Worm (Caenorhabditis elegans) whole organism, young adult: ENCODE results near the gene nhr-275.

ENCODE experiments used
- Y53F4B.3 ChIP-seq: fragments of 200-800 bp; sonication (Bioruptor generic); IDR thresholded peaks from 2 replicates; pipeline ENCODE4 v1.3.6; 2022; ENCODE audit warnings: missing genetic modification reagents, missing genetic modification characterization, missing compliant biosample characterization
- cebp-1 ChIP-seq, 2 experiments: fragments of 200-800 bp in 1 of 2; sonication (Bioruptor generic) in 1 of 2; sonication (generic microtip) in 1 of 2; IDR thresholded peaks in 1 of 2; optimal IDR thresholded peaks in 1 of 2; 2 replicates each; pipeline versions ENCODE4 v1.3.6 to Lab custom; 2017 to 2022; ENCODE audit warnings: missing compliant biosample characterization in 2 of 2, missing genetic modification characterization in 2 of 2, mild to moderate bottlenecking in 1 of 2, missing genetic modification reagents in 1 of 2, moderate library complexity in 1 of 2
- ekl-4 ChIP-seq: fragments of 200-800 bp; sonication (Bioruptor generic); IDR thresholded peaks from 2 replicates; pipeline ENCODE4 v1.3.6; 2022; ENCODE audit warnings: missing genetic modification reagents, missing genetic modification characterization, missing compliant biosample characterization
- hlh-12 ChIP-seq: sonication (generic microtip); optimal IDR thresholded peaks from 2 replicates; lab custom pipeline; 2016; ENCODE audit warnings: missing genetic modification characterization, missing compliant biosample characterization
- hlh-26 ChIP-seq: fragments of 200-800 bp; sonication (Bioruptor generic); conservative IDR thresholded peaks from 2 replicates; pipeline ENCODE4 v1.3.6; 2022; ENCODE audit warnings: missing genetic modification reagents, missing genetic modification characterization, missing compliant biosample characterization
- lin-35 ChIP-seq, 3 experiments: fragments of 150-350 bp in 2 of 3; sonication (generic microtip) in 1 of 3; optimal IDR thresholded peaks; 2 replicates each; lab custom pipeline; 2014 to 2018; ENCODE audit warnings: missing biosample characterization in 3 of 3, missing genetic modification characterization in 3 of 3, missing genetic modification reagents in 3 of 3
- mxl-1 ChIP-seq: sonication (generic microtip); optimal IDR thresholded peaks from 2 replicates; lab custom pipeline; 2016; ENCODE audit warnings: missing genetic modification characterization, missing compliant biosample characterization
- tbp1 ChIP-seq: fragments of 200-800 bp; sonication (Bioruptor generic); optimal IDR thresholded peaks from 2 replicates; lab custom pipeline; 2018; ENCODE audit warnings: mild to moderate bottlenecking, missing genetic modification characterization, missing compliant biosample characterization

nhr-275 gene

ce11 chrV:2216927-2217326 is 49.9 kb downstream of the nhr-275 start:
- no peak for TF ChIP-seq mxl-1 (tag; lab: Kevin White, UChicago)
- TF ChIP-seq tbp1 (GFP tag; lab: Kevin White, UChicago): no peak
- TF ChIP-seq cebp-1 (GFP tag; IDR thresholded peaks at IDR 0.05; lab: Robert Waterston, UW): no peak
- TF ChIP-seq cebp-1 (tag; optimal IDR thresholded peaks at IDR 0.05; lab: Kevin White, UChicago): no peak
- no peak for TF ChIP-seq lin-35 (GFP tag; optimal IDR thresholded peaks at IDR 0.05; lab: Kevin White, UChicago)
- no peak for TF ChIP-seq Y53F4B.3 (GFP tag; lab: Robert Waterston, UW)
- TF ChIP-seq ekl-4 (GFP tag; lab: Robert Waterston, UW): no peak
- TF ChIP-seq hlh-26: no peak

ce11 chrV:2215352-2215751 is 51.5 kb downstream of the nhr-275 start, which contains the start of gene nstp-8:
TSS of gene nstp-8 (plus strand) at chrV:2215652.
- no peak for TF ChIP-seq hlh-12 (tag; lab: Kevin White, UChicago)
- TF ChIP-seq, all 124 proteins: peak for 0
